Fruit fly (Drosophila melanogaster): ENCODE results near the gene CG1113.

CG1113 gene

dm6 chr3R:5217278-5217714 lies 35.7 kb upstream of the CG1113 start, which contains the start of gene cno (continued):
- TF ChIP-seq CG3847 (GFP tag; IDR thresholded peaks at IDR 0.05) (no peak), Dp (GFP tag; optimal IDR thresholded peaks at IDR 0.05) (peak; percentile 81), CG4730 (GFP tag; IDR thresholded peaks at IDR 0.05) (no peak), CG15479 (GFP tag; optimal IDR thresholded peaks at IDR 0.05) (peak; percentile 79), MTF-1 (GFP tag; optimal IDR thresholded peaks at IDR 0.05; ENCODE audit: borderline replicate concordance) (no peak), chinmo (GFP tag; IDR thresholded peaks at IDR 0.05; ENCODE audit: partially characterized antibody) (no peak), sug (tag; optimal IDR thresholded peaks at IDR 0.05) (peak; percentile 10), dan (GFP tag; IDR thresholded peaks at IDR 0.05) (no peak), CG6813 (GFP tag; optimal IDR thresholded peaks at IDR 0.05) (no peak), CG16813 (GFP tag; IDR thresholded peaks at IDR 0.05; ENCODE audit: partially characterized antibody) (no peak), CG12155 (GFP tag; optimal IDR thresholded peaks at IDR 0.05) (no peak), wdn (GFP tag; IDR thresholded peaks at IDR 0.05) (no peak), row (GFP tag; IDR thresholded peaks at IDR 0.05) (no peak; the same call in 2 of the 3 replicates), YL-1 (GFP tag; optimal IDR thresholded peaks at IDR 0.05) (no peak), Blimp-1 (GFP tag; optimal IDR thresholded peaks at IDR 0.05) (no peak), CG18619 (GFP tag; optimal IDR thresholded peaks at IDR 0.05) (peak; percentile 1), kay (GFP tag; optimal IDR thresholded peaks at IDR 0.05) (no peak), usp (GFP tag; optimal IDR thresholded peaks at IDR 0.05) (no peak), bsh (GFP tag; optimal IDR thresholded peaks at IDR 0.05) (peak; percentile 4 to 19), dm (GFP tag; optimal IDR thresholded peaks at IDR 0.05) (peak; percentile 6), CG3407 (GFP tag; optimal IDR thresholded peaks at IDR 0.05) (no peak), hbn (GFP tag; IDR thresholded peaks at IDR 0.05; ENCODE audit: partially characterized antibody) (peak; percentile 35; the same call in 1 of the 2 replicates), CG8388 (GFP tag; optimal IDR thresholded peaks at IDR 0.05) (no peak), CG43689 (GFP tag; IDR thresholded peaks at IDR 0.05) (no peak), Side (GFP tag; optimal IDR thresholded peaks at IDR 0.05) (no peak), sr (GFP tag; IDR thresholded peaks at IDR 0.05) (no peak), Mad (GFP tag; optimal IDR thresholded peaks at IDR 0.05) (peak; percentile 9), Lim3 (GFP tag; IDR thresholded peaks at IDR 0.05) (no peak), CG10274 (GFP tag; optimal IDR thresholded peaks at IDR 0.05) (no peak), MESR4 (GFP tag; optimal IDR thresholded peaks at IDR 0.05) (peak; percentile 65), CG14860 (GFP tag; IDR thresholded peaks at IDR 0.05; ENCODE audit: partially characterized antibody) (peak; percentile 21; the same call in 1 of the 3 replicates), Myb (GFP tag; optimal IDR thresholded peaks at IDR 0.05) (peak; percentile 57), B-H2 (GFP tag; optimal IDR thresholded peaks at IDR 0.05) (peak; percentile 26), odd (GFP tag; optimal IDR thresholded peaks at IDR 0.05) (no peak), fru (optimal IDR thresholded peaks at IDR 0.05) (no peak), Hmx (GFP tag; optimal IDR thresholded peaks at IDR 0.05) (no peak), CG5180 (GFP tag; optimal IDR thresholded peaks at IDR 0.05) (no peak), ato (GFP tag; IDR thresholded peaks at IDR 0.05; ENCODE audit: partially characterized antibody) (peak; percentile 24; the same call in 1 of the 2 replicates), CG10565 (GFP tag; optimal IDR thresholded peaks at IDR 0.05) (no peak), Ets65A (GFP tag) (peak; percentile 91), Awh (GFP tag; IDR thresholded peaks at IDR 0.05) (no peak), CG15011 (GFP tag; optimal IDR thresholded peaks at IDR 0.05) (no peak), CG6254 (GFP tag; optimal IDR thresholded peaks at IDR 0.05) (no peak), sob (GFP tag; IDR thresholded peaks at IDR 0.05) (no peak), CG42726 (GFP tag; IDR thresholded peaks at IDR 0.05; ENCODE audit: partially characterized antibody) (peak; percentile 48; the same call in 1 of the 2 replicates), mirr (GFP tag; optimal IDR thresholded peaks at IDR 0.05) (no peak), ab (GFP tag; optimal IDR thresholded peaks at IDR 0.05) (no peak), pfk (GFP tag; optimal IDR thresholded peaks at IDR 0.05) (no peak), ttk (GFP tag; IDR thresholded peaks at IDR 0.05) (no peak), CG4820 (GFP tag; optimal IDR thresholded peaks at IDR 0.05) (no peak), ranshi (GFP tag; IDR thresholded peaks at IDR 0.05) (no peak)

All from whole organism, embryonic.